Worm (Caenorhabditis elegans) whole organism, mixed stage, embryonic: ENCODE results near the gene eef-1B.1.
"Not testable (repeated sequence)": the region's sequence is repeated elsewhere in the genome, so short reads cannot be mapped to it uniquely, and the experiment has no call there.

Experiments
- blmp-1 ChIP-seq: fragments of 150-350 bp; optimal IDR thresholded peaks from 2 replicates; lab custom pipeline; 2014; ENCODE audit warnings: missing biosample characterization, missing genetic modification characterization
- elt-3 ChIP-seq: fragments of 150-350 bp; optimal IDR thresholded peaks from 2 replicates; lab custom pipeline; 2014; ENCODE audit warnings: missing biosample characterization, missing genetic modification characterization
- nhr-12 ChIP-seq: fragments of 150-350 bp; optimal IDR thresholded peaks from 2 replicates; lab custom pipeline; 2014; ENCODE audit warnings: missing biosample characterization, missing genetic modification characterization
- unc-62 ChIP-seq: fragments of 150-350 bp; optimal IDR thresholded peaks from 2 replicates; lab custom pipeline; 2014; ENCODE audit warnings: missing biosample characterization, missing genetic modification reagents, missing genetic modification characterization

- TF ChIP-seq blmp-1; nhr-12 (tag; lab: Kevin White, UChicago); elt-3 (tag; lab: Kevin White, UChicago); unc-62 (GFP tag; lab: Kevin White, UChicago): not testable (repeated sequence)
These were observed 10.5 kb downstream of the eef-1B.1 start, which contains the start of gene F54H12.4 for ce11 chrIII:7962641-7963040.
